Fruit fly (Drosophila melanogaster) whole organism, wandering third instar larva: ENCODE data around the gene CG32447.

Experiments used
- Abd-B ChIP-seq: fragments of >200 bp; optimal IDR thresholded peaks from 2 replicates; lab custom pipeline; 2017; ENCODE audit warnings: missing biosample characterization, missing genetic modification characterization
- CG32264 ChIP-seq: fragments of 200-800 bp; sonication (Bioruptor generic); optimal IDR thresholded peaks from 2 replicates; lab custom pipeline; 2016; ENCODE audit warnings: missing biosample characterization, missing genetic modification characterization
- CG9705 ChIP-seq: fragments of 200-800 bp; sonication (Bioruptor generic); optimal IDR thresholded peaks from 2 replicates; lab custom pipeline; 2018; ENCODE audit warnings: missing biosample characterization, mild to moderate bottlenecking, missing genetic modification characterization
- Dfd ChIP-seq: fragments of >200 bp; optimal IDR thresholded peaks from 2 replicates; lab custom pipeline; 2017; ENCODE audit warnings: missing biosample characterization, missing genetic modification characterization
- Dif ChIP-seq: fragments of 200-275, 200-300 bp; sonication (Bioruptor generic); optimal IDR thresholded peaks from 2 replicates; lab custom pipeline; 2018; ENCODE audit warnings: missing biosample characterization, missing genetic modification characterization; ENCODE audit not compliant: partially characterized antibody
- GATAd ChIP-seq: sonication (Bioruptor generic); optimal IDR thresholded peaks from 2 replicates; lab custom pipeline; 2016; ENCODE audit warnings: missing biosample characterization, missing genetic modification characterization
- HLH106 ChIP-seq: fragments of 200-800 bp; optimal IDR thresholded peaks from 3 replicates; lab custom pipeline; 2019; ENCODE audit warnings: missing biosample characterization, mild to moderate bottlenecking, missing genetic modification characterization, moderate library complexity
- Hnf4 ChIP-seq: fragments of 200-800 bp; sonication (Bioruptor generic); optimal IDR thresholded peaks from 2 replicates; lab custom pipeline; 2016; ENCODE audit warnings: missing biosample characterization, mild to moderate bottlenecking, missing genetic modification characterization
- Hr83 ChIP-seq: fragments of 200-300 bp; sonication (Bioruptor generic); optimal IDR thresholded peaks from 2 replicates; lab custom pipeline; 2016; ENCODE audit warnings: missing biosample characterization, mild to moderate bottlenecking, missing genetic modification characterization, moderate library complexity; ENCODE audit not compliant: poor library complexity, severe bottlenecking
- Jra ChIP-seq: sonication (Bioruptor generic); optimal IDR thresholded peaks from 2 replicates; lab custom pipeline; 2016; ENCODE audit warnings: missing biosample characterization, missing genetic modification characterization
- Mio ChIP-seq: sonication (Bioruptor generic); optimal IDR thresholded peaks from 2 replicates; lab custom pipeline; 2016; ENCODE audit warnings: missing biosample characterization, missing genetic modification characterization
- Myc ChIP-seq: fragments of >200 bp; optimal IDR thresholded peaks from 2 replicates; lab custom pipeline; 2017
- N ChIP-seq: fragments of >200 bp; optimal IDR thresholded peaks from 2 replicates; lab custom pipeline; 2018; ENCODE audit warnings: missing biosample characterization, missing external identifiers, missing genetic modification characterization
- OdsH ChIP-seq: fragments of 200-800 bp; sonication (Bioruptor generic); optimal IDR thresholded peaks from 2 replicates; lab custom pipeline; 2016; ENCODE audit warnings: missing biosample characterization, mild to moderate bottlenecking, missing genetic modification characterization
- Rel ChIP-seq, 2 experiments: fragments of 200-800 bp; sonication (Bioruptor generic) in 1 of 2; optimal IDR thresholded peaks; 2 replicates in 1 of 2; 3 replicates in 1 of 2; lab custom pipeline; 2016 to 2019; ENCODE audit warnings: mild to moderate bottlenecking in 2 of 2, missing biosample characterization in 2 of 2, missing genetic modification characterization in 2 of 2, moderate library complexity in 1 of 2
- Sp1 ChIP-seq: fragments of 200-800 bp; sonication (Bioruptor generic); optimal IDR thresholded peaks from 3 replicates; lab custom pipeline; 2019; ENCODE audit warnings: missing biosample characterization, mild to moderate bottlenecking, missing genetic modification characterization, moderate library complexity
- Vsx2 ChIP-seq: fragments of 200-300, 225-300 bp; sonication (Bioruptor generic); optimal IDR thresholded peaks from 2 replicates; lab custom pipeline; 2018; ENCODE audit warnings: missing biosample characterization, missing genetic modification characterization; ENCODE audit not compliant: partially characterized antibody
- br ChIP-seq: fragments of 200-800 bp; sonication (Bioruptor generic); optimal IDR thresholded peaks from 2 replicates; lab custom pipeline; 2016; ENCODE audit warnings: missing biosample characterization, missing genetic modification characterization
- brk ChIP-seq: fragments of 200-800 bp; sonication (Bioruptor generic); optimal IDR thresholded peaks from 2 replicates; lab custom pipeline; 2016; ENCODE audit warnings: missing biosample characterization, mild to moderate bottlenecking, missing genetic modification characterization
- dl ChIP-seq, 2 experiments: fragments of 175-275, 200-275 bp in 1 of 2; fragments of 200-275 bp in 1 of 2; sonication (Bioruptor generic); optimal IDR thresholded peaks; lab custom pipeline; 2018; ENCODE audit warnings: mild to moderate bottlenecking in 2 of 2, missing biosample characterization in 2 of 2, missing genetic modification characterization in 2 of 2, moderate library complexity in 2 of 2; ENCODE audit not compliant: partially characterized antibody in 2 of 2, insufficient read depth in 1 of 2
- dmrt93B ChIP-seq: fragments of 200-800 bp; sonication (Bioruptor generic); optimal IDR thresholded peaks from 2 replicates; lab custom pipeline; 2018; ENCODE audit warnings: missing biosample characterization, mild to moderate bottlenecking, missing genetic modification characterization
- dsf ChIP-seq: sonication (Bioruptor generic); optimal IDR thresholded peaks from 2 replicates; lab custom pipeline; 2016; ENCODE audit warnings: missing biosample characterization, missing genetic modification characterization, borderline replicate concordance
- ey ChIP-seq: fragments of 200-800 bp; sonication (Bioruptor generic); optimal IDR thresholded peaks from 2 replicates; lab custom pipeline; 2016; ENCODE audit warnings: missing biosample characterization, missing genetic modification characterization
- foxo ChIP-seq, 2 experiments: fragments of 200-800 bp; sonication (Bioruptor generic); optimal IDR thresholded peaks; 2 replicates in 1 of 2; 3 replicates in 1 of 2; lab custom pipeline; 2016 to 2017; ENCODE audit warnings: missing biosample characterization in 2 of 2, missing genetic modification characterization in 2 of 2
- fru ChIP-seq: fragments of 200-800 bp; sonication (Bioruptor generic); optimal IDR thresholded peaks from 3 replicates; lab custom pipeline; 2016; ENCODE audit warnings: missing biosample characterization, mild to moderate bottlenecking, missing genetic modification characterization
- h ChIP-seq: fragments of 200-800 bp; sonication (Bioruptor generic); optimal IDR thresholded peaks from 3 replicates; lab custom pipeline; 2016; ENCODE audit warnings: missing biosample characterization, mild to moderate bottlenecking, missing genetic modification characterization
- jim ChIP-seq: fragments of 175-275, 200-325 bp; sonication (Bioruptor generic); optimal IDR thresholded peaks from 2 replicates; lab custom pipeline; 2016; ENCODE audit warnings: missing biosample characterization, mild to moderate bottlenecking, missing genetic modification characterization
- lola ChIP-seq: fragments of >200 bp; optimal IDR thresholded peaks from 2 replicates; lab custom pipeline; 2017; ENCODE audit warnings: missing biosample characterization, missing genetic modification characterization
- pan ChIP-seq: fragments of >200 bp; optimal IDR thresholded peaks from 2 replicates; lab custom pipeline; 2017
- psq ChIP-seq: fragments of 200-800 bp; sonication (Bioruptor generic); optimal IDR thresholded peaks from 3 replicates; lab custom pipeline; 2017; ENCODE audit warnings: missing biosample characterization, mild to moderate bottlenecking, missing genetic modification characterization, moderate library complexity
- rgr ChIP-seq: fragments of 200-800 bp; sonication (Bioruptor generic); optimal IDR thresholded peaks from 3 replicates; lab custom pipeline; 2016; ENCODE audit warnings: missing biosample characterization, mild to moderate bottlenecking, missing genetic modification characterization
- tai ChIP-seq: sonication (Bioruptor generic); optimal IDR thresholded peaks from 2 replicates; lab custom pipeline; 2016; ENCODE audit warnings: missing biosample characterization, missing genetic modification characterization
- usp ChIP-seq: fragments of >200 bp; optimal IDR thresholded peaks from 2 replicates; lab custom pipeline; 2017; ENCODE audit warnings: missing biosample characterization, missing genetic modification characterization
- woc ChIP-seq: sonication (Bioruptor generic); optimal IDR thresholded peaks from 2 replicates; lab custom pipeline; 2016; ENCODE audit warnings: missing biosample characterization, mild to moderate bottlenecking, missing genetic modification characterization

The CG32447 gene

DNA sequence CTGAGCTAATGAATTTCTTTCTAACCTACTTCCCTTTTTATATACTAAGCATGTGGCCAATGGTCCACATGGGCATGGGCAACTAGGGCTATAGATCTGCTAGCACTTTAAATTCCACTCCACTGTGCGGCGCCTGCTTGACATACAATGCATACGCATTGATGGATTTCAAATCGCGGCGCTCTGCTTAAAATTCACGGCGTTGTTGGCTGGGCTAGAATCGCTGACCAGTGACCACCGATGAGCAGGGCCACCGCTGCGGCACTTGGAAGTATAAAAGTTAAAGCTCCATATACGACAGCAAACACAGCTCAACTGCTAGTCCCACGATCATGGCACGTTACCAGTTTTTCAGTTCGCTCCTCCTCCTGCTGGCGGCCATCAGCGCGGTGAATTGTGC is 27.6 kb upstream of the CG32447 start, which contains the start of gene CG14573:
TSS of gene CG14573 (plus strand) at position 301 of the 400 bp plus-strand sequence.
- TF ChIP-seq fru (GFP tag; lab: Kevin White, UChicago) (no peak), Hnf4 (GFP tag; lab: Kevin White, UChicago) (no peak), tai (no peak), HLH106 (tag; lab: Kevin White, UChicago) (no peak), Myc (lab: Kevin White, UChicago) (no peak), Dfd (GFP tag; lab: Kevin White, UChicago) (no peak), Mio (GFP tag; lab: Kevin White, UChicago) (no peak), usp (no peak), N (GFP tag; lab: Kevin White, UChicago) (no peak), br (GFP tag; lab: Kevin White, UChicago) (no peak), pan (no peak), Dif (no peak), rgr (no peak), foxo (GFP tag; optimal IDR thresholded peaks at IDR 0.05; lab: Kevin White, UChicago) (no peak), Abd-B (GFP tag; lab: Kevin White, UChicago) (no peak), Jra (GFP tag; lab: Kevin White, UChicago) (no peak), Vsx2 (GFP tag; lab: Kevin White, UChicago) (no peak), CG9705 (no peak), ey (no peak), OdsH (GFP tag; lab: Kevin White, UChicago) (no peak)

DNA sequence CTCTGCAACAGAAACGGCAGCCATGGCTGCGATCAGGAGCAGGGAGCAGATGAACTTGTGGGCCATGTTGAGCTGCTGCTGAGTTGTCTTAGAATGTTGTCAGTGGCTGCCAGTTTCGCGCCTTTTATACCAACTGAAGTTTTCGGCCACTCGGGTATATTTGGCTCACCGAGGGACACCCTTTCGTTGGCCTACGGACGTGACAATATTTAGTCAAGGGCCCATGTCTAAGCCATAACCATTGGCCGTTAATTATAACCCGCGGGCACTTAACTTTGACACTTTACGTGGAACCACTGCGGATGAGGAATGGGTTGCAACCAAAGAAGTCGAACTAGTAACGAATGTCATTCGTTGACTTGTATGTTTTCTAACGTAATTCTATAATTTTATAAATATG is 27.2 kb upstream of the CG32447 start, which contains the start of gene CG14568:
TSS of gene CG14568 (minus strand) at position 101 of the 400 bp plus-strand sequence.
- TF ChIP-seq N (GFP tag; lab: Kevin White, UChicago) (no peak), CG9705 (no peak), brk (GFP tag; lab: Kevin White, UChicago) (no peak), psq (no peak), Rel (GFP tag; optimal IDR thresholded peaks at IDR 0.05; lab: Kevin White, UChicago) (no peak), Rel (tag; optimal IDR thresholded peaks at IDR 0.05; lab: Kevin White, UChicago) (no peak), Abd-B (GFP tag; lab: Kevin White, UChicago) (no peak), Hr83 (GFP tag; lab: Kevin White, UChicago) (no peak), woc (no peak), Sp1 (no peak), Hnf4 (GFP tag; lab: Kevin White, UChicago) (no peak), h (GFP tag; lab: Kevin White, UChicago) (no peak), rgr (no peak), HLH106 (tag; lab: Kevin White, UChicago) (no peak), pan (no peak), foxo (GFP tag; optimal IDR thresholded peaks at IDR 0.05; lab: Kevin White, UChicago) (no peak), Jra (GFP tag; lab: Kevin White, UChicago) (no peak), tai (no peak), GATAd (no peak)

DNA sequence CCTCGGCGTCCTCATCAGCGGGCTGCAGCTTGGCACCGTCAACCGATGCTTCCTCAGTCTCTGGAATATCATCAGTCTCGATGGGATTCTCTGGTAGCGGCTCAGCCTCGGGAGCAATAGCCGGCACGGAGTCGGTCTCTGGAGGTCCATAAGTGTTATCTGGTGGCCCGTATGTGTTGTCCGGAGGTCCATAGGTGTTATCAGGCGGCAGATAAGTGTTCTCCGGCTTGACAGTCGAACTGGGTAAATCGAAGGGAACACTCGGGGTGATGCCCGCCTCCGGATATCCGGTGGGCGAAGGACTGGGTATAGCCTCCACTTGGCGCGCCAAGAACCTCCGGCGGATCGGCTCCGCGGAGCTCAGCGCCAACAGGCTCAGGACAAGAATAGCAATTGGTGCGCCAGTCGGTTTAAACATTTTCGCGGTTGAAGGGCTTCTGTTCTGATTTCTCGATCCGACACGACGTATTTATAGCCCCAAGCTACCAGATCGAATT is 25.0 kb upstream of the CG32447 start, which contains the start of gene CG14569:
TSS of gene CG14569 (minus strand) at position 447 of the 497 bp plus-strand sequence.
- TF ChIP-seq OdsH (GFP tag; lab: Kevin White, UChicago) (no peak), dsf (no peak), dl (GFP tag; optimal IDR thresholded peaks at IDR 0.05; lab: Kevin White, UChicago; ENCODE audit: insufficient read depth in 1 of 2, partially characterized antibody in 2 of 2) (no peak), CG9705 (no peak), usp (no peak), Hr83 (GFP tag; lab: Kevin White, UChicago) (no peak), foxo (GFP tag; optimal IDR thresholded peaks at IDR 0.05; lab: Kevin White, UChicago) (no peak), tai (no peak), CG32264 (GFP tag; lab: Kevin White, UChicago) (no peak), HLH106 (tag; lab: Kevin White, UChicago) (no peak), Jra (GFP tag; lab: Kevin White, UChicago) (no peak), lola (no peak), woc (no peak), Vsx2 (GFP tag; lab: Kevin White, UChicago) (no peak), psq (no peak), ey (no peak), jim (GFP tag; lab: Kevin White, UChicago) (no peak), Abd-B (GFP tag; lab: Kevin White, UChicago) (no peak), pan (no peak), Mio (GFP tag; lab: Kevin White, UChicago) (no peak)

DNA sequence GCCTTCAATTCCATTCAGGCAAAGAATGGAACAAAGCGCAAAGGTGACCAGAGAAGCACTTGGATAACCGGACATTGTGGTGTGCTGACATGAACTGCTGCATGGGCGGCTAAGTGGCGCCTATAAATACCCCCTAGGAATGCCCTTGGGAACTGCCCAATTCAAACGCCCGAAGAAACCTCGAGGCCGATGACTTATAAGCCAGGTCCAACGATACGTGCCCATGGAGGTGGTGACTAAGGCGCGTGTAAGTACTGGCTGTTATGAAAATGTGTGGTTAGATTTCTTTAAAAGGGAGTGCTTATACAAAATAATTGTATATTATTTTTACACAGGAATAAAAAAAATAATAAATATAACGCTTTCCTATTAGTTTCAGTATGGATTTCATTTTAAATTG is 24.2 kb upstream of the CG32447 start, which contains the start of gene CG14570:
TSS of gene CG14570 (minus strand) at position 101 of the 400 bp plus-strand sequence.
- TF ChIP-seq OdsH (GFP tag; lab: Kevin White, UChicago), result no peak
- no peak for TF ChIP-seq ey
- TF ChIP-seq dmrt93B (GFP tag; lab: Kevin White, UChicago), result no peak
- no peak for TF ChIP-seq h (GFP tag; lab: Kevin White, UChicago)
- TF ChIP-seq, all 38 proteins: peak for 0
